Fruit fly (Drosophila melanogaster): ENCODE data around the gene CG8997.

The CG8997 gene

DNA sequence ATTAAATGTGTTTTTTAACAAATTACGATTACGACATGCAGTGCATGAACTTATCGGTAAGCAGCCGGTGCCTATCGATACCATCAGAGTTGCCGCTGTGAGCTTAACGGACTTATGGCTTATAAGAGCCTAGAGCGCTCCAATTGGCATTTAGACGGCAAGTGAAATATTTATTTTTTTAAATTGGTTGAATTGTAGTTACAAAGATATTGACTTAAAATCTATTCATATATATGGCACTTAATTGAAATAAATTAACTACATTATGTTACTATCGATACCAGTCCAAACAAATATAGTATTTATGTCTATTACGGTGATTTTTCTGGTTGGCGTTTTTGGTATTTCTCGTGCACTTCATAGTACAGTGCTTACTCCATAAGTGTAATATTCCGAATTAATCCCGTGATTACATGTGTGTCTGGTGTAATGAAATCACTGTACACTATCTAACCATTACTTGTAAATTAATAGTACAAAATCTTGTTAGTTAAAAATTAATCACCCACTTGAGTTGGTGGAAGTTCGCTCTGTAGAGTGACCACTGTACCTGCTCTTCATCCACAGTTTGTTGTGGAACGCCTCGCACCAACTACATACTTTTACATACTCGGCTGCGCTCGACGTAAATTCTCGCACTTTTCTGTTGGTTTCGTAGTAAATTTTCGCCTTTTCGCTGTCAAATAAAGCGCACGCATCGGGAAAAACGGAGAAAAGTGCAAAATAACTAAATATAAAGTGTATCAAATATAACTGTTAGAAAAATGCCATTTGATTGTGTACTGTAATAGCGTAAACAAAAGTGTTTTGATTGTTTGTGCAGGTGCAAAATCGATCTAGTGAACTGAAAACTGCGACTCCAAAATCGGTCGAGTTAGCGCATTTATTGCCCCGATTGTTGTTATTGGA lies 9.9 kb downstream of the CG8997 start, which contains the start of the genes mRpS23 and CenG1A (continued):
- TF ChIP-seq grau (tag; optimal IDR thresholded peaks at IDR 0.05) (peak; percentile 100), ken (GFP tag; IDR thresholded peaks at IDR 0.05) (peak; percentile 100), slp2 (GFP tag; optimal IDR thresholded peaks at IDR 0.05) (peak; percentile 100), CG10147 (GFP tag; optimal IDR thresholded peaks at IDR 0.05) (peak; percentile 99), CG15011 (GFP tag; optimal IDR thresholded peaks at IDR 0.05) (peak; percentile 99), Awh (GFP tag; IDR thresholded peaks at IDR 0.05) (peak; percentile 100), Mrtf (GFP tag; IDR thresholded peaks at IDR 0.05) (peak; percentile 100), CG1603 (tag; optimal IDR thresholded peaks at IDR 0.05) (peak; percentile 99), zf30C (GFP tag; optimal IDR thresholded peaks at IDR 0.05) (peak; percentile 60), CG4282 (GFP tag; optimal IDR thresholded peaks at IDR 0.05) (peak; percentile 99), ewg (GFP tag; optimal IDR thresholded peaks at IDR 0.05) (peak; percentile 99), BtbVII (GFP tag; optimal IDR thresholded peaks at IDR 0.05) (peak; percentile 100), Fer2 (tag; optimal IDR thresholded peaks at IDR 0.05) (peak; percentile 99), CG17385 (GFP tag; optimal IDR thresholded peaks at IDR 0.05) (peak; percentile 100), zfh2 (GFP tag; optimal IDR thresholded peaks at IDR 0.05) (peak; percentile 100), gsb-n (tag; optimal IDR thresholded peaks at IDR 0.05) (peak; percentile 100), dati (GFP tag; IDR thresholded peaks at IDR 0.05) (peak; percentile 100), CG12391 (tag; optimal IDR thresholded peaks at IDR 0.05) (peak; percentile 100), Bteb2 (GFP tag; optimal IDR thresholded peaks at IDR 0.05) (peak; percentile 100), D19B (GFP tag; optimal IDR thresholded peaks at IDR 0.05) (peak; percentile 98), mirr (GFP tag; optimal IDR thresholded peaks at IDR 0.05) (peak; percentile 100), crc (GFP tag; optimal IDR thresholded peaks at IDR 0.05) (peak; percentile 100), HLHmδ (GFP tag; optimal IDR thresholded peaks at IDR 0.05) (peak; percentile 86), CG11247 (GFP tag; IDR thresholded peaks at IDR 0.05) (peak; percentile 100), Abd-B (GFP tag; optimal IDR thresholded peaks at IDR 0.05) (peak; percentile 99), fd102C (GFP tag; optimal IDR thresholded peaks at IDR 0.05) (peak; percentile 98), dysf (GFP tag; IDR thresholded peaks at IDR 0.05) (peak; percentile 100), danr (GFP tag; IDR thresholded peaks at IDR 0.05) (peak; percentile 99), CrebB (tag; optimal IDR thresholded peaks at IDR 0.05) (peak; percentile 100), sna (GFP tag; IDR thresholded peaks at IDR 0.05; ENCODE audit: partially characterized antibody) (peak; percentile 85), zfh1 (GFP tag; IDR thresholded peaks at IDR 0.05) (peak; percentile 100), jing (GFP tag; optimal IDR thresholded peaks at IDR 0.05) (peak; percentile 100), Dbx (GFP tag; IDR thresholded peaks at IDR 0.05) (peak; percentile 100), klu (GFP tag; IDR thresholded peaks at IDR 0.05) (peak; percentile 99), CG12769 (tag; optimal IDR thresholded peaks at IDR 0.05) (peak; percentile 100), CG15696 (tag; optimal IDR thresholded peaks at IDR 0.05) (peak; percentile 99), Gug (GFP tag; IDR thresholded peaks at IDR 0.05) (peak; percentile 100), CG11696 (GFP tag; IDR thresholded peaks at IDR 0.05) (peak; percentile 99), gce (GFP tag; IDR thresholded peaks at IDR 0.05) (peak; percentile 100), CG16779 (GFP tag; IDR thresholded peaks at IDR 0.05) (peak; percentile 100), Asciz (GFP tag; optimal IDR thresholded peaks at IDR 0.05) (peak; percentile 100), pan (optimal IDR thresholded peaks at IDR 0.05) (no peak), pan (GFP tag; optimal IDR thresholded peaks at IDR 0.05 in 1 of 2, IDR thresholded peaks at IDR 0.05 in 1 of 2) (peak in 1 of 2 experiments; percentile 100), Elba2 (GFP tag; optimal IDR thresholded peaks at IDR 0.05) (peak; percentile 99), H15 (GFP tag; IDR thresholded peaks at IDR 0.05) (peak; percentile 100), Six4 (GFP tag; optimal IDR thresholded peaks at IDR 0.05) (peak; percentile 100), CG9797 (GFP tag; optimal IDR thresholded peaks at IDR 0.05) (peak; percentile 94), pnt (GFP tag; optimal IDR thresholded peaks at IDR 0.05) (peak; percentile 100), Dip3 (GFP tag; optimal IDR thresholded peaks at IDR 0.05) (peak; percentile 100)
